Fruit fly (Drosophila melanogaster) whole organism, embryonic: Measurements from ENCODE around the gene CG5697.
A peak's percentile ranks its signal among the peaks of the same experiment; 100 is the strongest.

Source experiments
- Blimp-1 ChIP-seq: fragments of 200-800 bp; sonication (Bioruptor generic); optimal IDR thresholded peaks from 3 replicates; lab custom pipeline; 2018; ENCODE audit warnings: missing biosample characterization, missing genetic modification characterization, mild to moderate bottlenecking, moderate library complexity, missing genetic modification reagents
- CG11504 ChIP-seq: fragments of 200-800 bp; sonication (Bioruptor generic); optimal IDR thresholded peaks from 3 replicates; lab custom pipeline; 2019; ENCODE audit warnings: missing biosample characterization, mild to moderate bottlenecking, missing genetic modification characterization, moderate library complexity
- CG11696 ChIP-seq: fragments of 200-800 bp; sonication (Bioruptor generic); IDR thresholded peaks from 2 replicates; pipeline ENCODE4 v1.3.6; 2022; ENCODE audit warnings: missing biosample characterization, missing genetic modification characterization
- CG11723 ChIP-seq: fragments of 200-800 bp; sonication (Bioruptor generic); optimal IDR thresholded peaks from 2 replicates; lab custom pipeline; 2017; ENCODE audit warnings: missing biosample characterization, mild to moderate bottlenecking, missing genetic modification characterization
- CG12071 ChIP-seq: fragments of 200-800 bp; sonication (Bioruptor generic); optimal IDR thresholded peaks from 3 replicates; lab custom pipeline; 2018; ENCODE audit warnings: missing biosample characterization, mild to moderate bottlenecking, missing genetic modification characterization
- CG13894 ChIP-seq: fragments of 200-800 bp; sonication (Bioruptor generic); optimal IDR thresholded peaks from 3 replicates; lab custom pipeline; 2018; ENCODE audit warnings: missing biosample characterization, mild to moderate bottlenecking, missing genetic modification characterization, moderate library complexity
- CG14441 ChIP-seq: fragments of 200-800 bp; sonication (Bioruptor generic); IDR thresholded peaks from 2 replicates; pipeline ENCODE4 v1.3.6; 2022; ENCODE audit warnings: missing biosample characterization, missing genetic modification characterization
- CG15601 ChIP-seq: fragments of 200-800 bp; sonication (Bioruptor generic); optimal IDR thresholded peaks from 3 replicates; lab custom pipeline; 2019; ENCODE audit warnings: missing biosample characterization, mild to moderate bottlenecking, missing genetic modification characterization, moderate library complexity
- CG17912 ChIP-seq: fragments of 200-800 bp; sonication (Bioruptor generic); optimal IDR thresholded peaks from 2 replicates; lab custom pipeline; 2018; ENCODE audit warnings: missing biosample characterization, mild to moderate bottlenecking, missing genetic modification characterization
- CG18262 ChIP-seq: fragments of 200-800 bp; optimal IDR thresholded peaks from 3 replicates; lab custom pipeline; 2019; ENCODE audit warnings: missing biosample characterization, mild to moderate bottlenecking, missing genetic modification characterization, moderate library complexity
- CG18476 ChIP-seq: fragments of 200-800 bp; sonication (Bioruptor generic); optimal IDR thresholded peaks from 2 replicates; lab custom pipeline; 2016; ENCODE audit warnings: missing biosample characterization, mild to moderate bottlenecking, missing genetic modification characterization
- CG18619 ChIP-seq: fragments of 200-800 bp; sonication (Bioruptor generic); optimal IDR thresholded peaks from 3 replicates; lab custom pipeline; 2017; ENCODE audit warnings: missing biosample characterization, mild to moderate bottlenecking, missing genetic modification characterization
- CG2199 ChIP-seq: fragments of 200-800 bp; sonication (Bioruptor generic); IDR thresholded peaks from 3 replicates; pipeline ENCODE4 v1.3.6; 2022; ENCODE audit warnings: missing biosample characterization, missing genetic modification characterization
- CG2712 ChIP-seq: fragments of 200-800 bp; optimal IDR thresholded peaks from 3 replicates; lab custom pipeline; 2019; ENCODE audit warnings: missing biosample characterization, mild to moderate bottlenecking, missing genetic modification characterization, moderate library complexity
- CG2889 ChIP-seq: fragments of 200-800 bp; sonication (Bioruptor generic); IDR thresholded peaks from 3 replicates; pipeline ENCODE4 v1.3.6; 2022; ENCODE audit warnings: missing biosample characterization, missing genetic modification characterization
- CG3065 ChIP-seq: fragments of 200-800 bp; sonication (Bioruptor generic); optimal IDR thresholded peaks from 2 replicates; lab custom pipeline; 2016; ENCODE audit warnings: missing biosample characterization, missing genetic modification characterization
- CG3407 ChIP-seq: fragments of 200-800 bp; sonication (Bioruptor generic); optimal IDR thresholded peaks from 2 replicates; lab custom pipeline; 2018; ENCODE audit warnings: missing biosample characterization, mild to moderate bottlenecking, missing genetic modification characterization
- CG3726 ChIP-seq: fragments of 200-800 bp; sonication (Bioruptor generic); IDR thresholded peaks from 3 replicates; pipeline ENCODE4, ENCODE4 v1.3.6; 2022; ENCODE audit warnings: missing biosample characterization, missing genetic modification characterization
- CG3847 ChIP-seq: fragments of 200-800 bp; sonication (Bioruptor generic); IDR thresholded peaks from 2 replicates; pipeline ENCODE4 v1.3.6; 2022; ENCODE audit warnings: missing biosample characterization, missing genetic modification characterization
- CG4282 ChIP-seq: fragments of 200-800 bp; sonication (Bioruptor generic); optimal IDR thresholded peaks from 2 replicates; lab custom pipeline; 2016; ENCODE audit warnings: missing biosample characterization, missing genetic modification characterization
- CG4360 ChIP-seq: fragments of 200-800 bp; sonication (Bioruptor generic); IDR thresholded peaks from 2 replicates; pipeline ENCODE4 v1.3.6; 2022; ENCODE audit warnings: missing biosample characterization, missing genetic modification characterization
- CG6254 ChIP-seq: fragments of 200-800 bp; sonication (Bioruptor generic); optimal IDR thresholded peaks from 3 replicates; lab custom pipeline; 2017; ENCODE audit warnings: mild to moderate bottlenecking, missing biosample characterization, missing genetic modification reagents, missing genetic modification characterization
- CG6765 ChIP-seq: fragments of 200-800 bp; sonication (Bioruptor generic); optimal IDR thresholded peaks from 3 replicates; lab custom pipeline; 2017; ENCODE audit warnings: missing biosample characterization, mild to moderate bottlenecking, missing genetic modification characterization
- CG7372 ChIP-seq: fragments of 200-800 bp; sonication (Bioruptor generic); IDR thresholded peaks from 2 replicates; pipeline ENCODE4 v1.3.6; 2022; ENCODE audit warnings: missing biosample characterization, missing genetic modification characterization
- CG8765 ChIP-seq: fragments of 200-800 bp; sonication (Bioruptor generic); IDR thresholded peaks from 2 replicates; pipeline ENCODE4 v1.3.6; 2022; ENCODE audit warnings: missing biosample characterization, missing genetic modification characterization
- CG8924 ChIP-seq: fragments of 200-800 bp; optimal IDR thresholded peaks from 3 replicates; lab custom pipeline; 2019; ENCODE audit warnings: missing biosample characterization, mild to moderate bottlenecking, missing genetic modification characterization, moderate library complexity
- CG9727 ChIP-seq: fragments of 200-800 bp; sonication (Bioruptor generic); optimal IDR thresholded peaks from 3 replicates; lab custom pipeline; 2017; ENCODE audit warnings: missing biosample characterization, mild to moderate bottlenecking, missing genetic modification characterization
- CG9817 ChIP-seq: fragments of 200-800 bp; sonication (Bioruptor generic); optimal IDR thresholded peaks from 2 replicates; lab custom pipeline; 2018; ENCODE audit warnings: missing biosample characterization, mild to moderate bottlenecking, missing genetic modification characterization, moderate library complexity
- CG9876 ChIP-seq: fragments of 200-800 bp; sonication (Bioruptor generic); optimal IDR thresholded peaks from 2 replicates; lab custom pipeline; 2016; ENCODE audit warnings: missing biosample characterization, missing genetic modification characterization
- CG9932 ChIP-seq: fragments of 200-800 bp; sonication (Bioruptor generic); IDR thresholded peaks from 2 replicates; pipeline ENCODE4 v1.3.6; 2022; ENCODE audit warnings: missing biosample characterization, missing genetic modification characterization
- Gsc ChIP-seq: fragments of 200-800 bp; sonication (Bioruptor generic); IDR thresholded peaks from 2 replicates; pipeline ENCODE4 v1.3.6; 2022; ENCODE audit warnings: missing biosample characterization, missing genetic modification characterization
- H15 ChIP-seq: fragments of 200-800 bp; sonication (Bioruptor generic); IDR thresholded peaks from 3 replicates; pipeline ENCODE4 v1.3.6; 2022; ENCODE audit warnings: missing biosample characterization, missing genetic modification characterization
- Hand ChIP-seq: fragments of 200-800 bp; sonication (Bioruptor generic); optimal IDR thresholded peaks from 2 replicates; lab custom pipeline; 2017; ENCODE audit warnings: mild to moderate bottlenecking, missing biosample characterization, missing genetic modification reagents, missing genetic modification characterization
- Lim3 ChIP-seq: fragments of 200-800 bp; sonication (Bioruptor generic); IDR thresholded peaks from 2 replicates; pipeline ENCODE4 v1.3.6; 2022; ENCODE audit warnings: missing biosample characterization, missing genetic modification characterization
- Mes4 ChIP-seq: fragments of 200-800 bp; sonication (Bioruptor generic); optimal IDR thresholded peaks from 2 replicates; lab custom pipeline; 2016; ENCODE audit warnings: missing biosample characterization, missing genetic modification characterization
- NK7.1 ChIP-seq: fragments of 200-800 bp; sonication (Bioruptor generic); optimal IDR thresholded peaks from 3 replicates; lab custom pipeline; 2016; ENCODE audit warnings: missing biosample characterization, missing genetic modification characterization
- Rfx ChIP-seq: fragments of 200-800 bp; sonication (Bioruptor generic); IDR thresholded peaks from 2 replicates; pipeline ENCODE4 v1.3.6; 2022; ENCODE audit warnings: missing biosample characterization, missing genetic modification characterization
- Trl ChIP-seq, 3 experiments: fragments of >200 bp in 2 of 3; fragments of 200-800 bp in 1 of 3; sonication (Bioruptor generic) in 1 of 3; optimal IDR thresholded peaks; 2 replicates in 1 of 3; 3 replicates in 2 of 3; lab custom pipeline; 2016 to 2017; ENCODE audit warnings: missing biosample characterization in 1 of 3, missing genetic modification characterization in 1 of 3
- ab ChIP-seq: fragments of 200-800 bp; sonication (Bioruptor generic); optimal IDR thresholded peaks from 2 replicates; lab custom pipeline; 2016; ENCODE audit warnings: missing biosample characterization, missing genetic modification characterization
- chn ChIP-seq: fragments of 200-800 bp; sonication (Bioruptor generic); optimal IDR thresholded peaks from 2 replicates; lab custom pipeline; 2016; ENCODE audit warnings: missing biosample characterization, missing genetic modification characterization
- crc ChIP-seq: fragments of 200-800 bp; sonication (Bioruptor generic); optimal IDR thresholded peaks from 2 replicates; lab custom pipeline; 2016; ENCODE audit warnings: missing biosample characterization, missing genetic modification characterization
- eve ChIP-seq, 2 experiments: fragments of >200 bp; optimal IDR thresholded peaks; 2 replicates each; lab custom pipeline; 2017; ENCODE audit warnings: missing biosample characterization in 2 of 2, missing genetic modification characterization in 2 of 2
- fd3F ChIP-seq: fragments of 200-800 bp; sonication (Bioruptor generic); optimal IDR thresholded peaks from 2 replicates; lab custom pipeline; 2018; ENCODE audit warnings: missing biosample characterization, mild to moderate bottlenecking, missing genetic modification characterization, moderate library complexity
- fu2 ChIP-seq: fragments of 200-800 bp; sonication (Bioruptor generic); optimal IDR thresholded peaks from 2 replicates; lab custom pipeline; 2016; ENCODE audit warnings: missing biosample characterization, missing genetic modification characterization
- gsb ChIP-seq: fragments of 200-800 bp; sonication (Bioruptor generic); IDR thresholded peaks from 2 replicates; pipeline ENCODE4 v1.3.6; 2022; ENCODE audit warnings: missing biosample characterization, missing genetic modification characterization
- inv ChIP-seq: fragments of 200-800 bp; sonication (Bioruptor generic); IDR thresholded peaks from 2 replicates; pipeline ENCODE4 v1.3.6; 2022; ENCODE audit warnings: missing biosample characterization, missing genetic modification characterization; ENCODE audit not compliant: partially characterized antibody
- onecut ChIP-seq: fragments of 200-800 bp; sonication (Bioruptor generic); IDR thresholded peaks from 2 replicates; pipeline ENCODE4 v1.3.6; 2022; ENCODE audit warnings: missing biosample characterization, missing genetic modification characterization
- ro ChIP-seq: fragments of 200-800 bp; sonication (Bioruptor generic); IDR thresholded peaks from 2 replicates; pipeline ENCODE4 v1.3.6; 2022; ENCODE audit warnings: missing biosample characterization, missing genetic modification characterization
- shn ChIP-seq: fragments of 200-800 bp; sonication (Bioruptor generic); optimal IDR thresholded peaks from 3 replicates; lab custom pipeline; 2016; ENCODE audit warnings: missing biosample characterization, missing genetic modification characterization
- sqz ChIP-seq: fragments of 200-800 bp; sonication (Bioruptor generic); optimal IDR thresholded peaks from 3 replicates; lab custom pipeline; 2018; ENCODE audit warnings: missing biosample characterization, mild to moderate bottlenecking, missing genetic modification characterization
- trem ChIP-seq: fragments of 200-800 bp; optimal IDR thresholded peaks from 3 replicates; lab custom pipeline; 2019; ENCODE audit warnings: missing biosample characterization, mild to moderate bottlenecking, missing genetic modification characterization, moderate library complexity

The CG5697 gene

dm6 chr3R:21017464-21018080 lies 1.8 kb downstream of the CG5697 start, which contains the start of gene Rlip (continued):
- TF ChIP-seq chn (GFP tag; lab: Kevin White, UChicago) (peak; percentile 22), ab (GFP tag; lab: Kevin White, UChicago) (peak; percentile 15), CG8765 (GFP tag; lab: Robert Waterston, UW) (no peak), CG2712 (tag; lab: Kevin White, UChicago) (peak; percentile 46), Blimp-1 (no peak), Rfx (GFP tag; lab: Robert Waterston, UW) (peak; percentile 82), CG4360 (GFP tag; lab: Robert Waterston, UW) (no peak), gsb (GFP tag; lab: Robert Waterston, UW) (no peak), CG3065 (GFP tag; lab: Kevin White, UChicago) (no peak), Mes4 (no peak), CG3407 (GFP tag; lab: Kevin White, UChicago) (no peak), inv (GFP tag; lab: Robert Waterston, UW) (peak; percentile 53), CG9932 (GFP tag; lab: Robert Waterston, UW) (peak; percentile 84), shn (GFP tag; lab: Kevin White, UChicago) (peak; percentile 32), crc (GFP tag; lab: Kevin White, UChicago) (no peak), CG12071 (GFP tag; lab: Kevin White, UChicago) (no peak), CG18619 (GFP tag; lab: Kevin White, UChicago) (no peak), eve (GFP tag; optimal IDR thresholded peaks at IDR 0.05; lab: Kevin White, UChicago) (no peak), Trl (optimal IDR thresholded peaks at IDR 0.05; lab: Kevin White, UChicago) (no peak), Trl (GFP tag; optimal IDR thresholded peaks at IDR 0.05; lab: Kevin White, UChicago) (peak; percentile 75), CG6254 (no peak), Gsc (GFP tag; lab: Robert Waterston, UW) (no peak), CG11504 (tag; lab: Kevin White, UChicago) (peak; percentile 62), CG8924 (tag; lab: Kevin White, UChicago) (peak; percentile 70), CG13894 (tag; lab: Kevin White, UChicago) (peak; percentile 9), CG18476 (no peak), H15 (GFP tag; lab: Robert Waterston, UW) (peak; percentile 23; the same call in 1 of the 3 replicates), CG7372 (GFP tag; lab: Robert Waterston, UW) (no peak), CG6765 (GFP tag; lab: Kevin White, UChicago) (no peak), CG2199 (GFP tag; lab: Robert Waterston, UW) (peak; percentile 86), ro (GFP tag; lab: Robert Waterston, UW) (no peak; the same call in 1 of the 2 replicates), CG9727 (GFP tag; lab: Kevin White, UChicago) (no peak), onecut (GFP tag; lab: Robert Waterston, UW) (peak; percentile 94), CG14441 (GFP tag; lab: Robert Waterston, UW) (0 out of 2 replicates have a peak, but pooled peaks have one; percentile 18), CG11696 (GFP tag; lab: Robert Waterston, UW) (no peak), fu2 (GFP tag; lab: Kevin White, UChicago) (peak; percentile 38), CG18262 (tag; lab: Kevin White, UChicago) (no peak), CG3726 (GFP tag; lab: Robert Waterston, UW) (no peak), CG9817 (tag; lab: Kevin White, UChicago) (peak; percentile 47), CG17912 (GFP tag; lab: Kevin White, UChicago) (no peak), CG15601 (tag; lab: Kevin White, UChicago) (no peak), fd3F (GFP tag; lab: Kevin White, UChicago) (no peak), Hand (GFP tag; lab: Kevin White, UChicago) (no peak), CG2889 (no peak), NK7.1 (GFP tag; lab: Kevin White, UChicago) (peak; percentile 22), CG9876 (GFP tag; lab: Kevin White, UChicago) (peak; percentile 11), CG11723 (GFP tag; lab: Kevin White, UChicago) (no peak), sqz (no peak), Lim3 (GFP tag; lab: Robert Waterston, UW) (no peak), trem (peak; percentile 57), CG4282 (GFP tag; lab: Kevin White, UChicago) (peak; percentile 49), CG3847 (GFP tag; lab: Robert Waterston, UW) (peak; percentile 61)
